Worm (Caenorhabditis elegans): ENCODE measurements around the gene mrps-11.

Gene mrps-11

ce11 chrV:12488002-12488401, 6.4 kb downstream of the mrps-11 start:
- TF ChIP-seq egl-5 (tag; optimal IDR thresholded peaks at IDR 0.05) (peak; percentile 79), aly-2 (tag; optimal IDR thresholded peaks at IDR 0.05) (no peak), snpc-4 (tag; optimal IDR thresholded peaks at IDR 0.05) (peak; percentile 48), pha-4 (tag; optimal IDR thresholded peaks at IDR 0.05) (peak; percentile 43)

- peak; percentile 75 for TF ChIP-seq pha-4 (tag; optimal IDR thresholded peaks at IDR 0.05)
- no peak for TF ChIP-seq nhr-28 (tag; optimal IDR thresholded peaks at IDR 0.05)
Measured at ce11 chrV:12486934-12487333, 7.5 kb downstream of the mrps-11 start, which contains the start of gene inx-11. TSS of gene inx-11 (plus strand) at chrV:12487234.

ce11 chrV:12484585-12484984, 9.8 kb downstream of the mrps-11 start, which contains the start of gene srt-39:
TSS of gene srt-39 (plus strand) at chrV:12484885.
- TF ChIP-seq ceh-9 (tag; optimal IDR thresholded peaks at IDR 0.05), result no peak
- TF ChIP-seq ztf-4 (tag; optimal IDR thresholded peaks at IDR 0.05), result no peak
- no peak for TF ChIP-seq pqm-1 (tag; optimal IDR thresholded peaks at IDR 0.05)
- TF ChIP-seq nhr-237 (tag; optimal IDR thresholded peaks at IDR 0.05), result no peak
- TF ChIP-seq nhr-76 (tag; optimal IDR thresholded peaks at IDR 0.05), result no peak
- no peak for TF ChIP-seq nhr-77 (tag; optimal IDR thresholded peaks at IDR 0.05)
- TF ChIP-seq nfya-1 (tag; optimal IDR thresholded peaks at IDR 0.05; ENCODE audit: insufficient read depth), result no peak
- no peak for TF ChIP-seq unc-62 (GFP tag; optimal IDR thresholded peaks at IDR 0.05)
- no peak for TF ChIP-seq nhr-11 (tag; optimal IDR thresholded peaks at IDR 0.05)
- no peak for TF ChIP-seq hmg-11 (tag; optimal IDR thresholded peaks at IDR 0.05)
- no peak for TF ChIP-seq pha-4 (tag; optimal IDR thresholded peaks at IDR 0.05)

ce11 chrV:12478990-12479389, 15.4 kb downstream of the mrps-11 start:
- TF ChIP-seq ZK546.5 (tag; optimal IDR thresholded peaks at IDR 0.05) (no peak), nfya-1 (tag; optimal IDR thresholded peaks at IDR 0.05; ENCODE audit: insufficient read depth) (peak; percentile 23), egl-5 (tag; optimal IDR thresholded peaks at IDR 0.05) (peak; percentile 18)

ce11 chrV:12478111-12478510, 16.3 kb downstream of the mrps-11 start, which contains the start of gene atn-1:
TSS of gene atn-1 (plus strand) at chrV:12478411.
- TF ChIP-seq elt-2 (tag; optimal IDR thresholded peaks at IDR 0.05), result no peak
- TF ChIP-seq aly-2 (tag; optimal IDR thresholded peaks at IDR 0.05), result no peak
- TF ChIP-seq nhr-77 (tag; optimal IDR thresholded peaks at IDR 0.05), result no peak
- TF ChIP-seq skn-1 (tag; optimal IDR thresholded peaks at IDR 0.05), result no peak
- TF ChIP-seq unc-39 (tag; optimal IDR thresholded peaks at IDR 0.05), result no peak
- no peak for TF ChIP-seq daf-12 (tag; optimal IDR thresholded peaks at IDR 0.05)
- TF ChIP-seq egl-5 (tag; optimal IDR thresholded peaks at IDR 0.05), result no peak
- no peak for TF ChIP-seq elt-3 (tag; optimal IDR thresholded peaks at IDR 0.05)
- TF ChIP-seq lsy-12 (tag; optimal IDR thresholded peaks at IDR 0.05), result no peak
- no peak for TF ChIP-seq ceh-28 (tag; optimal IDR thresholded peaks at IDR 0.05)
- TF ChIP-seq fos-1 (tag; optimal IDR thresholded peaks at IDR 0.05), result no peak
- no peak for TF ChIP-seq fkh-2 (tag; optimal IDR thresholded peaks at IDR 0.05)

- TF ChIP-seq lin-39 (tag; optimal IDR thresholded peaks at IDR 0.05), result peak; percentile 6
- TF ChIP-seq nhr-25 (tag; optimal IDR thresholded peaks at IDR 0.05), result no peak
Measured at ce11 chrV:12477139-12477538, 17.3 kb downstream of the mrps-11 start.

ce11 chrV:12475360-12475759, 19.1 kb downstream of the mrps-11 start:
- no peak for TF ChIP-seq unc-62 (GFP tag; optimal IDR thresholded peaks at IDR 0.05)
- peak; percentile 59 for TF ChIP-seq pqm-1 (tag; optimal IDR thresholded peaks at IDR 0.05)
- TF ChIP-seq mdl-1 (tag; optimal IDR thresholded peaks at IDR 0.05), result no peak
- peak; percentile 69 for TF ChIP-seq pha-4 (tag; optimal IDR thresholded peaks at IDR 0.05)
- no peak for TF ChIP-seq fos-1 (tag; optimal IDR thresholded peaks at IDR 0.05)
- peak; percentile 59 for TF ChIP-seq jun-1 (tag; optimal IDR thresholded peaks at IDR 0.05)
- peak; percentile 91 for TF ChIP-seq elt-2 (tag; optimal IDR thresholded peaks at IDR 0.05)

ce11 chrV:12470324-12470723, 24.1 kb downstream of the mrps-11 start:
- TF ChIP-seq elt-2 (tag; optimal IDR thresholded peaks at IDR 0.05) (no peak), mdl-1 (tag; optimal IDR thresholded peaks at IDR 0.05) (no peak), nhr-76 (tag; optimal IDR thresholded peaks at IDR 0.05) (no peak), ama-1 (optimal IDR thresholded peaks at IDR 0.05) (no peak), egl-27 (tag; optimal IDR thresholded peaks at IDR 0.05) (no peak), jun-1 (tag; optimal IDR thresholded peaks at IDR 0.05) (no peak), nhr-67 (tag; optimal IDR thresholded peaks at IDR 0.05) (no peak), nhr-12 (tag; optimal IDR thresholded peaks at IDR 0.05) (no peak), skn-1 (tag; optimal IDR thresholded peaks at IDR 0.05) (no peak)
